Worm (Caenorhabditis elegans): ENCODE results near the gene F43E2.1.

The F43E2.1 gene

ce11 chrII:7420796-7421386 is 45.8 kb downstream of the F43E2.1 start:
- TF ChIP-seq nhr-28 (tag; optimal IDR thresholded peaks at IDR 0.05) (peak; percentile 94), mdl-1 (tag; optimal IDR thresholded peaks at IDR 0.05) (peak in 1 of 2 experiments; percentile 6), nhr-11 (tag; optimal IDR thresholded peaks at IDR 0.05) (no peak), dmd-6 (GFP tag; IDR thresholded peaks at IDR 0.05) (peak; percentile 33), pqm-1 (tag; optimal IDR thresholded peaks at IDR 0.05) (peak; percentile 77), madf-9 (GFP tag; conservative IDR thresholded peaks at IDR 0.05) (no peak), unc-62 (GFP tag; optimal IDR thresholded peaks at IDR 0.05 in 1 of 2) (peak in 1 of 2 experiments; percentile 20), unc-62 (tag; optimal IDR thresholded peaks at IDR 0.05) (no peak)

Data from whole organism, L4 larva.